Fruit fly (Drosophila melanogaster): ENCODE measurements around the gene CG8065.

The CG8065 gene

DNA sequence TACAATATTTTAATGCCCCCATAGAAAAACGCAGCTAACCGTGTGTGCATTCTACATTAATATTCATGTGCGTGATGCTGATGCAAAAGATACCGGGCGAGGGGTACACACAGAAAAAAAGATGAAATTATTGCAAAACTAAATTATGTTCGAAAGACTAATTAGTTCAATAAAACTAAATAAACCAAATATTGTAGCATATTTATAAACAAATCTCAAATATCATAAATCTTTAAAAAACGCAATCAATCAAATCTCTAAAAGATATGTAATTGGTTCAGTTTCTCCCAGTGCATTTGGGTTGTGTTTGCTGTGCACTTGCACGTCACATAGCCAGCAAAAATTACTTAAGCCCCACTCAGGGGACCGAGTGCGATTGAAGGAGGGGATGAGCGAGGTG, 16.9 kb upstream of the CG8065 start (continued):
- no peak for TF ChIP-seq Ets21C (GFP tag; optimal IDR thresholded peaks at IDR 0.05)
- peak; percentile 51 for TF ChIP-seq svp (GFP tag)
- no peak for TF ChIP-seq dac (GFP tag; optimal IDR thresholded peaks at IDR 0.05)
- TF ChIP-seq Hr38 (GFP tag; optimal IDR thresholded peaks at IDR 0.05): no peak
- no peak for TF ChIP-seq Sox102F (GFP tag; optimal IDR thresholded peaks at IDR 0.05)
- TF ChIP-seq CG3032 (tag; optimal IDR thresholded peaks at IDR 0.05): peak; percentile 42
- peak; percentile 72 for TF ChIP-seq Eip78C (GFP tag)
- no peak for TF ChIP-seq esn (GFP tag; optimal IDR thresholded peaks at IDR 0.05)
- TF ChIP-seq CG4318 (GFP tag; optimal IDR thresholded peaks at IDR 0.05): peak; percentile 35
- TF ChIP-seq CG6276 (GFP tag; optimal IDR thresholded peaks at IDR 0.05): peak; percentile 38
- TF ChIP-seq Eip75B (GFP tag; optimal IDR thresholded peaks at IDR 0.05): peak; percentile 17
- TF ChIP-seq topi (GFP tag; optimal IDR thresholded peaks at IDR 0.05): no peak
- TF ChIP-seq eg (GFP tag; IDR thresholded peaks at IDR 0.05): peak; percentile 27; the same call in 1 of the 3 replicates
- no peak for TF ChIP-seq CG6854 (GFP tag; optimal IDR thresholded peaks at IDR 0.05)
- TF ChIP-seq lz (GFP tag; optimal IDR thresholded peaks at IDR 0.05): no peak
- TF ChIP-seq CG15336 (GFP tag; IDR thresholded peaks at IDR 0.05): peak; percentile 55; the same call in 1 of the 2 replicates
- TF ChIP-seq Sox15 (GFP tag; optimal IDR thresholded peaks at IDR 0.05): no peak
- peak; percentile 55 for TF ChIP-seq OdsH (GFP tag; optimal IDR thresholded peaks at IDR 0.05)
- TF ChIP-seq fd59A (GFP tag; optimal IDR thresholded peaks at IDR 0.05): peak; percentile 8
- TF ChIP-seq CG10631 (GFP tag; optimal IDR thresholded peaks at IDR 0.05): peak; percentile 52
- peak; percentile 27 for TF ChIP-seq Ets96B (tag; optimal IDR thresholded peaks at IDR 0.05)
- no peak for TF ChIP-seq Lpt (GFP tag; optimal IDR thresholded peaks at IDR 0.05)
- peak; percentile 18 for TF ChIP-seq CG3919 (GFP tag; optimal IDR thresholded peaks at IDR 0.05)

DNA sequence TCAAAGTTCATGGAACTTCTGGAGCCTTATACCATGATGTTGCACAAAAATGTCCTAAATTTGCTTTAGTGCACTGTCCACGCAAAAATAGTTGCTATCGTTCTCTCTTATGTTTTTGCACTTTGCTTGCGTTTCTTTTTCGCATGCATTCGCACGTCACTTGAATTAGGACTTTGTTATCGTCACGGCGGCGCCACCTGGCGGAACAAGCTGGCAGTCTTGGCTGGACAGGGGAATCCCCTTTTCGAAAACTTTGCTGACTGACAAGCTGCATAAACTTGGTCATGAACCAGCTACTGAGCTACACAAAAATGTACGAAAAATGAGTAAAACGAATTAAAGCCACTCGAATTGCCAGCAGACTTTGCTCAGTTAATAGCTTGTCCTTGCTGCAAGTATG, 15.8 kb upstream of the CG8065 start:
- TF ChIP-seq eg (GFP tag; IDR thresholded peaks at IDR 0.05): no peak
- TF ChIP-seq CG7368 (GFP tag; optimal IDR thresholded peaks at IDR 0.05): no peak
- TF ChIP-seq CG6792 (GFP tag; optimal IDR thresholded peaks at IDR 0.05): no peak
- peak; percentile 61 for TF ChIP-seq Eip78C (GFP tag)
- no peak for TF ChIP-seq Eip93F (GFP tag; optimal IDR thresholded peaks at IDR 0.05)
- no peak for TF ChIP-seq CG8632 (GFP tag; optimal IDR thresholded peaks at IDR 0.05)
- TF ChIP-seq Sox102F (GFP tag; optimal IDR thresholded peaks at IDR 0.05): no peak

DNA sequence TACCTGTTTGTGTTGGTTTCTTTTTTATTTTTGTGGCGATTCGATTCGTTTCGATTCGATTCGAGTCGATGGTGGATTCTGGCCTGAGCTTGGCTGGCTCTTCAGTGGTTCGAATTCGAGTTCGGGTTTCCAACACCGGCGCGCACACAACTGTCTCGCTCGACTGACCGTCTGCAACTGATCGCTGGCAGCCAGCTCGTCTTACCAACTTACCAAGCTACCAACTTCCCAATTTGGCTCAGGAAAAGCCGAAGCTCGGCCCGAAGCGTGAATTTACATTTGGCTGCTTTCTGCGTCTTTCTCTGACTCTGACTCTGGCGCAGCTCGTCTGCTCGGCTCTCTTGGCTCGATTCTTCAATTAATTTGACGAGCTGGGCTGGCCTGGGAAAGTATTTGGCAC, 13.8 kb upstream of the CG8065 start, which contains the start of gene ect:
Gene ect, minus strand, starts transcription at position 183 of the 400 bp plus-strand sequence.
- TF ChIP-seq CG4318 (GFP tag; optimal IDR thresholded peaks at IDR 0.05) (no peak), pdm3 (GFP tag; optimal IDR thresholded peaks at IDR 0.05) (no peak), cyc (GFP tag; optimal IDR thresholded peaks at IDR 0.05) (no peak), CG3919 (GFP tag; optimal IDR thresholded peaks at IDR 0.05) (peak; percentile 22), CG15336 (GFP tag; IDR thresholded peaks at IDR 0.05) (peak; percentile 27; the same call in 1 of the 2 replicates), CG6163 (GFP tag; IDR thresholded peaks at IDR 0.05) (0 out of 3 replicates have a peak, but pooled peaks have one; percentile 30), svp (GFP tag) (no peak), dsx (GFP tag; optimal IDR thresholded peaks at IDR 0.05; ENCODE audit: poor library complexity, severe bottlenecking) (no peak), eg (GFP tag; IDR thresholded peaks at IDR 0.05) (0 out of 3 replicates have a peak, but pooled peaks have one; percentile 24), CG8119 (GFP tag; IDR thresholded peaks at IDR 0.05) (peak; percentile 53; the same call in 2 of the 3 replicates)

DNA sequence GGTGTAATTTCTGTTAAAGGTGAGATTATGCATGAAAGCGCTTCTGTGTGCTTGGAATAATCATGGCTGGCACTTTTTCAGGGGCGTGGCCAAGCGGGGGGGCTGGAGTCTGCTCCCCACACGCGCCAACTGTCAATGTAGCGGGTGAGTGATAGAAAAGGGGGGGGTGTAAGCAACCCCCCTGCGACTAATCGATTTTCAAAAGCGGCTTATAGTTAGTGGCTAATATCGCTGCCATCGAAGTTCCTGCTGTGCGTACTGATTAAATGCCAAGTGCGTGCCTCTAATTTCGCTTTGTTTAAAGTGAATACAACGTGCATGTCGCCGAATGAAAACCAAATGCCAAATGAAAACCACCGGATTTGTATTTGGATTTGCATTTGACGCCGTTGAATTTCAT, 10.8 kb upstream of the CG8065 start:
- TF ChIP-seq Lpt (GFP tag; optimal IDR thresholded peaks at IDR 0.05) (no peak), acj6 (GFP tag; optimal IDR thresholded peaks at IDR 0.05) (no peak), CG9139 (GFP tag; optimal IDR thresholded peaks at IDR 0.05) (no peak), ss (GFP tag; optimal IDR thresholded peaks at IDR 0.05) (no peak), CG11762 (GFP tag; optimal IDR thresholded peaks at IDR 0.05; ENCODE audit: insufficient read depth) (no peak), CG1621 (tag; optimal IDR thresholded peaks at IDR 0.05) (no peak), Smox (GFP tag; optimal IDR thresholded peaks at IDR 0.05) (no peak), salr (GFP tag; optimal IDR thresholded peaks at IDR 0.05) (no peak), lz (GFP tag; optimal IDR thresholded peaks at IDR 0.05) (no peak), CG6792 (GFP tag; optimal IDR thresholded peaks at IDR 0.05) (no peak), Sox14 (GFP tag; optimal IDR thresholded peaks at IDR 0.05) (no peak), CG11902 (GFP tag; optimal IDR thresholded peaks at IDR 0.05) (no peak), fd59A (GFP tag; optimal IDR thresholded peaks at IDR 0.05) (no peak)

Measured in whole organism, prepupa.